Fruit fly (Drosophila melanogaster): ENCODE measurements around the gene CG5746.

- TF ChIP-seq CG11762 (GFP tag; optimal IDR thresholded peaks at IDR 0.05; ENCODE audit: insufficient read depth) (no peak), CG6276 (GFP tag; optimal IDR thresholded peaks at IDR 0.05) (no peak)
These were observed 20.7 kb upstream of the CG5746 start, which contains the start of gene CG13614 for dm6 chr3R:24369268-24369667.

Measured in whole organism, prepupa.